Worm (Caenorhabditis elegans): ENCODE results near the gene nlp-58.
A peak's percentile ranks its signal among the peaks of the same experiment; 100 is the strongest.

The nlp-58 gene

ce11 chrV:9958231-9958630 lies 9.5 kb upstream of the nlp-58 start, which contains the start of gene anmt-3:
anmt-3 (minus strand) TSS chrV:9958331.
- no peak for TF ChIP-seq peb-1 (tag; optimal IDR thresholded peaks at IDR 0.05)
- no peak for TF ChIP-seq unc-62 (GFP tag; optimal IDR thresholded peaks at IDR 0.05)
- no peak for TF ChIP-seq ztf-4 (tag; optimal IDR thresholded peaks at IDR 0.05)

- TF ChIP-seq ceh-82 (tag; optimal IDR thresholded peaks at IDR 0.05) (no peak), nhr-11 (tag; optimal IDR thresholded peaks at IDR 0.05) (no peak), nhr-6 (tag; optimal IDR thresholded peaks at IDR 0.05) (no peak), fos-1 (tag; optimal IDR thresholded peaks at IDR 0.05) (no peak), unc-62 (GFP tag; optimal IDR thresholded peaks at IDR 0.05) (no peak), nhr-12 (tag; optimal IDR thresholded peaks at IDR 0.05) (no peak), dmd-4 (tag; optimal IDR thresholded peaks at IDR 0.05) (no peak), nhr-25 (tag; optimal IDR thresholded peaks at IDR 0.05) (no peak), ztf-11 (tag; optimal IDR thresholded peaks at IDR 0.05) (no peak), nhr-23 (tag; optimal IDR thresholded peaks at IDR 0.05) (no peak), lin-11 (tag; optimal IDR thresholded peaks at IDR 0.05) (no peak), crh-2 (tag; optimal IDR thresholded peaks at IDR 0.05) (no peak), nhr-237 (tag; optimal IDR thresholded peaks at IDR 0.05) (no peak), ceh-16 (tag; optimal IDR thresholded peaks at IDR 0.05) (no peak), alr-1 (tag; optimal IDR thresholded peaks at IDR 0.05) (no peak), peb-1 (tag; optimal IDR thresholded peaks at IDR 0.05) (no peak), sma-9 (GFP tag; optimal IDR thresholded peaks at IDR 0.05) (no peak), sma-9 (tag; optimal IDR thresholded peaks at IDR 0.05) (no peak), R02D3.7 (tag; optimal IDR thresholded peaks at IDR 0.05) (no peak), snpc-4 (tag; optimal IDR thresholded peaks at IDR 0.05) (no peak)
Measured at ce11 chrV:9952396-9952795, 3.7 kb upstream of the nlp-58 start, which contains the start of gene mam-5. mam-5 (plus strand) TSS chrV:9952699.

ce11 chrV:9950861-9951260 lies 2.1 kb upstream of the nlp-58 start, which contains the start of gene ttr-46:
ttr-46 (plus strand) TSS chrV:9951233.
- no peak for TF ChIP-seq unc-55 (GFP tag; optimal IDR thresholded peaks at IDR 0.05)
- peak; percentile 56 for TF ChIP-seq fos-1 (tag; optimal IDR thresholded peaks at IDR 0.05)
- TF ChIP-seq elt-1 (tag; optimal IDR thresholded peaks at IDR 0.05), result no peak

- TF ChIP-seq unc-62 (GFP tag; optimal IDR thresholded peaks at IDR 0.05) (no peak), nhr-129 (tag; optimal IDR thresholded peaks at IDR 0.05) (no peak), mbf-1 (tag; optimal IDR thresholded peaks at IDR 0.05) (no peak), nhr-237 (tag; optimal IDR thresholded peaks at IDR 0.05) (no peak), lin-11 (tag; optimal IDR thresholded peaks at IDR 0.05) (no peak), ZK546.5 (tag; optimal IDR thresholded peaks at IDR 0.05) (no peak), sma-9 (GFP tag; optimal IDR thresholded peaks at IDR 0.05) (no peak), sma-9 (tag; optimal IDR thresholded peaks at IDR 0.05) (no peak), fos-1 (tag; optimal IDR thresholded peaks at IDR 0.05) (no peak), nhr-23 (tag; optimal IDR thresholded peaks at IDR 0.05) (no peak), aly-2 (tag; optimal IDR thresholded peaks at IDR 0.05) (no peak), ama-1 (optimal IDR thresholded peaks at IDR 0.05) (no peak), nhr-12 (tag; optimal IDR thresholded peaks at IDR 0.05) (no peak), lin-13 (GFP tag; optimal IDR thresholded peaks at IDR 0.05) (no peak), dmd-4 (tag; optimal IDR thresholded peaks at IDR 0.05) (no peak), sma-3 (GFP tag; optimal IDR thresholded peaks at IDR 0.05) (no peak), blmp-1 (tag; optimal IDR thresholded peaks at IDR 0.05; ENCODE audit: insufficient read depth) (no peak), ceh-82 (tag; optimal IDR thresholded peaks at IDR 0.05) (no peak), nhr-10 (tag; optimal IDR thresholded peaks at IDR 0.05) (no peak), unc-55 (GFP tag; optimal IDR thresholded peaks at IDR 0.05) (no peak), Y55F3AM.14 (GFP tag; optimal IDR thresholded peaks at IDR 0.05) (no peak)
Measured at ce11 chrV:9944093-9944492, 4.6 kb downstream of the nlp-58 start, which contains the start of gene sre-28. sre-28 (plus strand) TSS chrV:9944393.

ce11 chrV:9943039-9943438 lies 5.7 kb downstream of the nlp-58 start, which contains the start of gene fipr-12:
fipr-12 (plus strand) TSS chrV:9943339.
- TF ChIP-seq alr-1 (tag; optimal IDR thresholded peaks at IDR 0.05) (no peak), R02D3.7 (tag; optimal IDR thresholded peaks at IDR 0.05) (no peak), mbf-1 (tag; optimal IDR thresholded peaks at IDR 0.05) (no peak), blmp-1 (tag; optimal IDR thresholded peaks at IDR 0.05; ENCODE audit: insufficient read depth) (no peak), snpc-4 (tag; optimal IDR thresholded peaks at IDR 0.05) (no peak)

ce11 chrV:9937435-9937834 lies 11.3 kb downstream of the nlp-58 start, which contains the start of gene srj-33:
srj-33 (minus strand) TSS chrV:9937535.
- TF ChIP-seq ztf-1 (GFP tag; conservative IDR thresholded peaks at IDR 0.05), result no peak
- no peak for TF ChIP-seq sma-9 (GFP tag; optimal IDR thresholded peaks at IDR 0.05)
- no peak for TF ChIP-seq sma-9 (tag; optimal IDR thresholded peaks at IDR 0.05)
- no peak for TF ChIP-seq lin-13 (GFP tag; optimal IDR thresholded peaks at IDR 0.05)
- TF ChIP-seq nhr-12 (tag; optimal IDR thresholded peaks at IDR 0.05), result no peak
- TF ChIP-seq nhr-21 (tag; optimal IDR thresholded peaks at IDR 0.05), result no peak
- TF ChIP-seq nhr-25 (tag; optimal IDR thresholded peaks at IDR 0.05), result no peak
- TF ChIP-seq F13H6.1 (tag; optimal IDR thresholded peaks at IDR 0.05), result no peak
- TF ChIP-seq mab-5 (tag; optimal IDR thresholded peaks at IDR 0.05), result no peak
- no peak for TF ChIP-seq nhr-77 (tag; optimal IDR thresholded peaks at IDR 0.05)
- no peak for TF ChIP-seq ceh-16 (tag; optimal IDR thresholded peaks at IDR 0.05)
- no peak for TF ChIP-seq nhr-11 (tag; optimal IDR thresholded peaks at IDR 0.05)
